Fruit fly (Drosophila melanogaster) whole organism, adult: ENCODE results near the gene Cdc5.

Experiments used
- CG12768 ChIP-seq: fragments of 200-800 bp; sonication (Bioruptor generic); optimal IDR thresholded peaks from 2 replicates; lab custom pipeline; 2017; ENCODE audit warnings: missing biosample characterization, missing genetic modification characterization, mild to moderate bottlenecking, moderate library complexity, missing genetic modification reagents
- CG1620 ChIP-seq: fragments of 200-800 bp; sonication (Bioruptor generic); optimal IDR thresholded peaks from 2 replicates; lab custom pipeline; 2016; ENCODE audit warnings: missing biosample characterization, missing genetic modification characterization
- CG7045 ChIP-seq: fragments of 200-800 bp; sonication (Bioruptor generic); optimal IDR thresholded peaks from 2 replicates; lab custom pipeline; 2017; ENCODE audit warnings: missing biosample characterization, mild to moderate bottlenecking, missing genetic modification characterization
- Clk ChIP-seq: fragments of 200-800 bp; sonication (Bioruptor generic); optimal IDR thresholded peaks from 2 replicates; lab custom pipeline; 2017; ENCODE audit warnings: missing biosample characterization, missing genetic modification characterization
- cic ChIP-seq: fragments of 200-800 bp; sonication (Bioruptor generic); optimal IDR thresholded peaks from 2 replicates; lab custom pipeline; 2017; ENCODE audit warnings: missing biosample characterization, mild to moderate bottlenecking, missing genetic modification characterization, moderate library complexity
- cnc ChIP-seq, 2 experiments: fragments of >200 bp; optimal IDR thresholded peaks; 2 replicates each; lab custom pipeline; 2017
- tj ChIP-seq: fragments of 200-800 bp; sonication (Bioruptor generic); optimal IDR thresholded peaks from 3 replicates; lab custom pipeline; 2017; ENCODE audit warnings: missing biosample characterization, mild to moderate bottlenecking, missing genetic modification characterization, moderate library complexity

dm6 chr3L:380886-381546 is 19.8 kb upstream of the Cdc5 start:
- no peak for TF ChIP-seq CG7045 (GFP tag; lab: Kevin White, UChicago)
- no peak for TF ChIP-seq cic (GFP tag; lab: Kevin White, UChicago)
- TF ChIP-seq cnc (optimal IDR thresholded peaks at IDR 0.05; lab: Kevin White, UChicago): no peak
- TF ChIP-seq CG1620 (GFP tag; lab: Kevin White, UChicago): no peak
- no peak for TF ChIP-seq tj (GFP tag; lab: Kevin White, UChicago)
- TF ChIP-seq Clk (GFP tag; lab: Kevin White, UChicago): no peak
- no peak for TF ChIP-seq CG12768 (GFP tag; lab: Kevin White, UChicago)
